Worm (Caenorhabditis elegans) whole organism, L1 larva: ENCODE data around the gene C08E8.6.

ENCODE experiments used
- ama-1 ChIP-seq: fragments of 150-350 bp; optimal IDR thresholded peaks from 2 replicates; lab custom pipeline; 2014
- ceh-8 ChIP-seq: fragments of 200-800 bp; sonication (Bioruptor generic); optimal IDR thresholded peaks from 2 replicates; lab custom pipeline; 2018; ENCODE audit warnings: mild to moderate bottlenecking, missing genetic modification characterization, moderate library complexity, missing compliant biosample characterization
- ceh-90 ChIP-seq: sonication (generic microtip); optimal IDR thresholded peaks from 2 replicates; lab custom pipeline; 2016; ENCODE audit warnings: missing genetic modification characterization, missing compliant biosample characterization
- efl-1 ChIP-seq, 4 experiments: fragments of 150-350 bp; optimal IDR thresholded peaks in 3 of 4; peaks in 1 of 4; 1 replicate in 1 of 4; 2 replicates in 3 of 4; lab custom pipeline; 2014; ENCODE audit warnings: missing biosample characterization in 2 of 4, missing genetic modification characterization in 2 of 4, missing genetic modification reagents in 2 of 4
- fkh-10 ChIP-seq: sonication (generic microtip); optimal IDR thresholded peaks from 2 replicates; lab custom pipeline; 2017; ENCODE audit warnings: missing biosample characterization, missing genetic modification reagents, missing genetic modification characterization
- fos-1 ChIP-seq: fragments of 150-350 bp; optimal IDR thresholded peaks from 2 replicates; lab custom pipeline; 2014; ENCODE audit warnings: missing biosample characterization, missing genetic modification characterization
- hlh-17 ChIP-seq: fragments of 200-800 bp; sonication (Bioruptor generic); optimal IDR thresholded peaks from 2 replicates; lab custom pipeline; 2018; ENCODE audit warnings: missing genetic modification characterization, mild to moderate bottlenecking, missing compliant biosample characterization, moderate library complexity, borderline replicate concordance
- hlh-4 ChIP-seq: sonication (generic microtip); optimal IDR thresholded peaks from 2 replicates; lab custom pipeline; 2016; ENCODE audit warnings: mild to moderate bottlenecking, missing genetic modification characterization, missing compliant biosample characterization
- mdl-1 ChIP-seq, 2 experiments: fragments of 150-350 bp; optimal IDR thresholded peaks; 2 replicates each; lab custom pipeline; 2014 to 2017; ENCODE audit warnings: missing biosample characterization in 2 of 2, missing genetic modification characterization in 2 of 2, inconsistent platforms in 1 of 2
- mep-1 ChIP-seq: fragments of 150-350 bp; optimal IDR thresholded peaks from 2 replicates; lab custom pipeline; 2014; ENCODE audit warnings: missing biosample characterization, missing genetic modification characterization
- nhr-28 ChIP-seq: fragments of 150-350 bp; optimal IDR thresholded peaks from 2 replicates; lab custom pipeline; 2014; ENCODE audit warnings: missing biosample characterization, missing genetic modification characterization
- nhr-76 ChIP-seq: sonication (generic microtip); optimal IDR thresholded peaks from 2 replicates; lab custom pipeline; 2017; ENCODE audit warnings: missing biosample characterization, missing genetic modification characterization
- pax-3 ChIP-seq: fragments of 200-800 bp; sonication (Bioruptor generic); optimal IDR thresholded peaks from 2 replicates; lab custom pipeline; 2018; ENCODE audit warnings: mild to moderate bottlenecking, missing genetic modification characterization, moderate library complexity, missing compliant biosample characterization
- snpc-4 ChIP-seq: fragments of 150-350 bp; optimal IDR thresholded peaks from 2 replicates; lab custom pipeline; 2014; ENCODE audit warnings: missing biosample characterization, missing genetic modification characterization

ce11 chrV:18374194-18374593, 6.0 kb upstream of the C08E8.6 start, which contains the start of gene Y51A2B.2:
- TF ChIP-seq ama-1 (lab: Kevin White, UChicago) (no peak), pax-3 (tag; lab: Kevin White, UChicago) (no peak), fkh-10 (GFP tag; lab: Kevin White, UChicago) (no peak), ceh-8 (GFP tag; lab: Kevin White, UChicago) (no peak), ceh-90 (tag; lab: Kevin White, UChicago) (no peak), hlh-17 (GFP tag; lab: Kevin White, UChicago) (no peak), snpc-4 (no peak), fos-1 (tag; lab: Kevin White, UChicago) (no peak), mep-1 (no peak), mdl-1 (tag; optimal IDR thresholded peaks at IDR 0.05; lab: Kevin White, UChicago) (no peak), efl-1 (optimal IDR thresholded peaks at IDR 0.05; lab: Kevin White, UChicago) (no peak), efl-1 (GFP tag; optimal IDR thresholded peaks at IDR 0.05 in 1 of 2; lab: Kevin White, UChicago) (no peak), nhr-76 (tag; lab: Kevin White, UChicago) (no peak), nhr-28 (tag; lab: Kevin White, UChicago) (no peak), hlh-4 (tag; lab: Kevin White, UChicago) (no peak)
